Worm (Caenorhabditis elegans): Measurements from ENCODE around the gene Y59E9AL.8.

Gene Y59E9AL.8

ce11 chrIV:5209390-5209789 is 14.7 kb downstream of the Y59E9AL.8 start, which contains the start of the genes Y59E9AL.36 and nbet-1:
Gene Y59E9AL.36 (minus strand): TSS chrIV:5209481.
Gene nbet-1 (plus strand): TSS chrIV:5209501.
- TF ChIP-seq ztf-11 (tag; optimal IDR thresholded peaks at IDR 0.05) (no peak), bed-3 (GFP tag; optimal IDR thresholded peaks at IDR 0.05) (no peak), lsy-2 (tag; optimal IDR thresholded peaks at IDR 0.05) (peak; percentile 70), ceh-83 (GFP tag; optimal IDR thresholded peaks at IDR 0.05) (no peak), lin-13 (tag; optimal IDR thresholded peaks at IDR 0.05) (peak; percentile 73), elt-3 (tag; optimal IDR thresholded peaks at IDR 0.05) (no peak), mls-2 (tag; optimal IDR thresholded peaks at IDR 0.05) (no peak), pha-4 (tag; optimal IDR thresholded peaks at IDR 0.05) (peak; percentile 51), hlh-1 (tag; optimal IDR thresholded peaks at IDR 0.05) (peak; percentile 55), cnd-1 (tag; optimal IDR thresholded peaks at IDR 0.05) (no peak), sptf-1 (tag; optimal IDR thresholded peaks at IDR 0.05) (no peak), nhr-2 (tag; optimal IDR thresholded peaks at IDR 0.05) (no peak), nhr-237 (tag; optimal IDR thresholded peaks at IDR 0.05) (peak; percentile 84), unc-62 (GFP tag; optimal IDR thresholded peaks at IDR 0.05) (no peak), nhr-12 (tag; optimal IDR thresholded peaks at IDR 0.05) (no peak), M03D4.4 (tag; optimal IDR thresholded peaks at IDR 0.05) (peak; percentile 13), zip-8 (tag; optimal IDR thresholded peaks at IDR 0.05) (no peak), snpc-4 (tag; optimal IDR thresholded peaks at IDR 0.05) (no peak), ceh-43 (GFP tag; optimal IDR thresholded peaks at IDR 0.05) (no peak), elt-1 (tag; optimal IDR thresholded peaks at IDR 0.05; ENCODE audit: borderline replicate concordance, insufficient read depth) (no peak), lin-32 (GFP tag; optimal IDR thresholded peaks at IDR 0.05) (no peak), ceh-39 (tag; optimal IDR thresholded peaks at IDR 0.05) (peak; percentile 50), nhr-76 (tag; optimal IDR thresholded peaks at IDR 0.05) (no peak), unc-120 (tag; optimal IDR thresholded peaks at IDR 0.05; ENCODE audit: poor library complexity, severe bottlenecking) (peak; percentile 8), flh-1 (GFP tag; optimal IDR thresholded peaks at IDR 0.05) (no peak), sem-2 (GFP tag; optimal IDR thresholded peaks at IDR 0.05) (no peak), blmp-1 (tag; optimal IDR thresholded peaks at IDR 0.05) (no peak), ces-1 (GFP tag; optimal IDR thresholded peaks at IDR 0.05) (peak; percentile 76), nhr-28 (tag; optimal IDR thresholded peaks at IDR 0.05) (no peak), tbx-8 (GFP tag; optimal IDR thresholded peaks at IDR 0.05) (no peak), ham-2 (GFP tag; optimal IDR thresholded peaks at IDR 0.05) (no peak), mab-5 (tag; optimal IDR thresholded peaks at IDR 0.05) (no peak), mep-1 (tag; optimal IDR thresholded peaks at IDR 0.05) (peak; percentile 57), drap-1 (GFP tag; optimal IDR thresholded peaks at IDR 0.05) (no peak), unc-39 (tag; optimal IDR thresholded peaks at IDR 0.05) (no peak)

ce11 chrIV:5206716-5207115 is 17.4 kb downstream of the Y59E9AL.8 start:
- TF ChIP-seq mls-2 (tag; optimal IDR thresholded peaks at IDR 0.05), result no peak
- no peak for TF ChIP-seq ham-2 (GFP tag; optimal IDR thresholded peaks at IDR 0.05)
- TF ChIP-seq nhr-237 (tag; optimal IDR thresholded peaks at IDR 0.05), result no peak
- TF ChIP-seq lsy-2 (tag; optimal IDR thresholded peaks at IDR 0.05), result no peak
- TF ChIP-seq elt-3 (tag; optimal IDR thresholded peaks at IDR 0.05), result no peak

- TF ChIP-seq lsy-2 (tag; optimal IDR thresholded peaks at IDR 0.05) (no peak), hlh-1 (tag; optimal IDR thresholded peaks at IDR 0.05) (no peak), lin-32 (GFP tag; optimal IDR thresholded peaks at IDR 0.05) (no peak), nhr-2 (tag; optimal IDR thresholded peaks at IDR 0.05) (no peak), zip-8 (tag; optimal IDR thresholded peaks at IDR 0.05) (no peak)
Observed at ce11 chrIV:5204573-5204972, 19.6 kb downstream of the Y59E9AL.8 start, which contains the start of gene tni-4. Gene tni-4 (plus strand): TSS chrIV:5204591.

- TF ChIP-seq cnd-1 (tag; optimal IDR thresholded peaks at IDR 0.05) (no peak), unc-62 (GFP tag; optimal IDR thresholded peaks at IDR 0.05) (no peak), nhr-12 (tag; optimal IDR thresholded peaks at IDR 0.05) (no peak), drap-1 (GFP tag; optimal IDR thresholded peaks at IDR 0.05) (no peak), snpc-4 (tag; optimal IDR thresholded peaks at IDR 0.05) (no peak), ces-1 (GFP tag; optimal IDR thresholded peaks at IDR 0.05) (no peak), ham-2 (GFP tag; optimal IDR thresholded peaks at IDR 0.05) (no peak), flh-1 (GFP tag; optimal IDR thresholded peaks at IDR 0.05) (no peak), mab-5 (tag; optimal IDR thresholded peaks at IDR 0.05) (no peak), mep-1 (tag; optimal IDR thresholded peaks at IDR 0.05) (no peak), elt-3 (tag; optimal IDR thresholded peaks at IDR 0.05) (no peak), ceh-39 (tag; optimal IDR thresholded peaks at IDR 0.05) (no peak), nhr-2 (tag; optimal IDR thresholded peaks at IDR 0.05) (no peak), nhr-237 (tag; optimal IDR thresholded peaks at IDR 0.05) (no peak), elt-1 (tag; optimal IDR thresholded peaks at IDR 0.05; ENCODE audit: borderline replicate concordance, insufficient read depth) (no peak), unc-120 (tag; optimal IDR thresholded peaks at IDR 0.05; ENCODE audit: poor library complexity, severe bottlenecking) (no peak), lsy-2 (tag; optimal IDR thresholded peaks at IDR 0.05) (no peak), nhr-28 (tag; optimal IDR thresholded peaks at IDR 0.05) (no peak)
Observed at ce11 chrIV:5202575-5202974, 21.6 kb downstream of the Y59E9AL.8 start.
